Worm (Caenorhabditis elegans) whole organism, midembryonic: Measurements from ENCODE around the gene vglu-3.

Source experiments
- med-1 ChIP-seq: sonication (generic microtip); optimal IDR thresholded peaks from 2 replicates; lab custom pipeline; 2017; ENCODE audit warnings: missing genetic modification characterization, mild to moderate bottlenecking, missing compliant biosample characterization, antibody characterized with exemption, missing genetic modification reagents; ENCODE audit not compliant: insufficient read depth
- ztf-23 ChIP-seq: fragments of 200-800 bp; sonication (Bioruptor generic); IDR thresholded peaks from 2 replicates; pipeline ENCODE4 v1.3.6; 2022; ENCODE audit warnings: missing genetic modification reagents, missing genetic modification characterization, missing compliant biosample characterization

- no peak for TF ChIP-seq med-1 (GFP tag; lab: Kevin White, UChicago)
- TF ChIP-seq ztf-23 (GFP tag; lab: Robert Waterston, UW), result no peak
Measured at ce11 chrIII:10254583-10254982, 45.6 kb upstream of the vglu-3 start, which contains the start of gene R01H10.4.
